Worm (Caenorhabditis elegans) whole organism, early embryonic: ENCODE results near the gene nlp-29.

Experiments used
- B0310.2 ChIP-seq: sonication (generic microtip); optimal IDR thresholded peaks from 2 replicates; lab custom pipeline; 2016; ENCODE audit warnings: mild to moderate bottlenecking, missing genetic modification characterization, missing compliant biosample characterization
- F13C5.2 ChIP-seq: sonication (generic microtip); optimal IDR thresholded peaks from 2 replicates; lab custom pipeline; 2017; ENCODE audit warnings: mild to moderate bottlenecking, missing genetic modification characterization, inconsistent platforms, missing compliant biosample characterization
- aly-1 ChIP-seq: sonication (generic microtip); optimal IDR thresholded peaks from 2 replicates; lab custom pipeline; 2016; ENCODE audit warnings: missing genetic modification characterization, missing compliant biosample characterization
- ama-1 ChIP-seq: fragments of 150-350 bp; optimal IDR thresholded peaks from 2 replicates; lab custom pipeline; 2014
- ceh-13 ChIP-seq: fragments of 200-800 bp; sonication (Bioruptor generic); optimal IDR thresholded peaks from 2 replicates; lab custom pipeline; 2018; ENCODE audit warnings: mild to moderate bottlenecking, missing genetic modification characterization, missing compliant biosample characterization
- ceh-36 ChIP-seq: sonication (generic microtip); optimal IDR thresholded peaks from 2 replicates; lab custom pipeline; 2016; ENCODE audit warnings: missing genetic modification characterization, inconsistent platforms, missing compliant biosample characterization
- ets-7 ChIP-seq: sonication (generic microtip); optimal IDR thresholded peaks from 2 replicates; lab custom pipeline; 2016; ENCODE audit warnings: missing genotype, missing genetic modification characterization, missing compliant biosample characterization
- flt-1 ChIP-seq: fragments of 200-800 bp; sonication (Bioruptor generic); IDR thresholded peaks from 2 replicates; pipeline ENCODE4 v1.3.6; 2022; ENCODE audit warnings: missing genetic modification characterization, missing compliant biosample characterization
- hmbx-1 ChIP-seq: sonication (generic microtip); optimal IDR thresholded peaks from 2 replicates; lab custom pipeline; 2016; ENCODE audit warnings: mild to moderate bottlenecking, missing genetic modification characterization, missing compliant biosample characterization
- hmg-4 ChIP-seq: fragments of 200-800 bp; sonication (Bioruptor generic); optimal IDR thresholded peaks from 2 replicates; lab custom pipeline; 2018; ENCODE audit warnings: mild to moderate bottlenecking, missing genetic modification characterization, missing compliant biosample characterization
- hnd-1 ChIP-seq: sonication (generic microtip); optimal IDR thresholded peaks from 2 replicates; lab custom pipeline; 2016; ENCODE audit warnings: missing genetic modification characterization, missing compliant biosample characterization
- pes-1 ChIP-seq: fragments of 200-800 bp; sonication (Bioruptor generic); IDR thresholded peaks from 2 replicates; pipeline ENCODE4 v1.3.6; 2022; ENCODE audit warnings: missing genetic modification reagents, missing genetic modification characterization, missing compliant biosample characterization
- scrt-1 ChIP-seq: fragments of 200-800 bp; sonication (Bioruptor generic); IDR thresholded peaks from 2 replicates; pipeline ENCODE4 v1.3.6; 2022; ENCODE audit warnings: missing genetic modification characterization, missing compliant biosample characterization
- sea-1 ChIP-seq: fragments of 200-800 bp; sonication (Bioruptor generic); conservative IDR thresholded peaks from 2 replicates; pipeline ENCODE4 v1.3.6; 2022; ENCODE audit warnings: missing genetic modification characterization, missing compliant biosample characterization
- tbx-11 ChIP-seq: fragments of 200-800 bp; sonication (Bioruptor generic); IDR thresholded peaks from 2 replicates; pipeline ENCODE4 v1.3.6; 2022; ENCODE audit warnings: missing genetic modification characterization, missing compliant biosample characterization
- tbx-37 ChIP-seq: fragments of 200-800 bp; sonication (Bioruptor generic); conservative IDR thresholded peaks from 2 replicates; pipeline ENCODE4 v1.3.6; 2022; ENCODE audit warnings: missing genetic modification reagents, missing genetic modification characterization, missing compliant biosample characterization
- tra-4 ChIP-seq: sonication (generic microtip); optimal IDR thresholded peaks from 2 replicates; lab custom pipeline; 2017; ENCODE audit warnings: missing genetic modification characterization, missing compliant biosample characterization

Gene nlp-29

DNA sequence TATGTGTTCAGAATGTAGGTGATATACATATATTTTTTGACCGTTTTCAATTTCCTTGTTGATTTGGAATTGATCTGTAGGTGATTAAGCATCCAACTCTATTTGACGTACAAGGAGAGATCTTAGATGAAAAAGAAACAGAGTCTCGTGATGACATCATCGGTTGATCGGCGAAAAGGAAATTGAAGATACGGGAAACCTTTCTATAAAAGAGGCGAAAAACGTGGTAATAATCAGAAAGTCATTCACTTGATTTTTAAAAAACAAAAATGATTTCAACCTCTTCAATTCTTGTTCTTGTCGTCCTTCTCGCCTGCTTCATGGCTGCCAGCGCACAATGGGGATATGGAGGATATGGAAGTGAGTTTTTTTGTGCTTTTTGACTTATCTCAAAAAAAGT lies at the start of gene nlp-29:
Gene nlp-29 (plus strand): TSS at position 248 of the 400 bp plus-strand sequence.
- no peak for TF ChIP-seq hmbx-1
- no peak for TF ChIP-seq sea-1 (GFP tag; lab: Robert Waterston, UW)
- no peak for TF ChIP-seq tra-4 (tag; lab: Kevin White, UChicago)
- TF ChIP-seq F13C5.2 (tag; lab: Kevin White, UChicago) = no peak
- TF ChIP-seq ama-1 (lab: Kevin White, UChicago) = no peak
- no peak for TF ChIP-seq tbx-37 (GFP tag; lab: Robert Waterston, UW)
- TF ChIP-seq hnd-1 = no peak
- TF ChIP-seq tbx-11 (GFP tag; lab: Robert Waterston, UW) = no peak
- no peak for TF ChIP-seq ceh-36 (tag; lab: Kevin White, UChicago)
- no peak for TF ChIP-seq B0310.2 (tag; lab: Kevin White, UChicago)
- no peak for TF ChIP-seq ceh-13
- no peak for TF ChIP-seq hmg-4 (GFP tag; lab: Kevin White, UChicago)

DNA sequence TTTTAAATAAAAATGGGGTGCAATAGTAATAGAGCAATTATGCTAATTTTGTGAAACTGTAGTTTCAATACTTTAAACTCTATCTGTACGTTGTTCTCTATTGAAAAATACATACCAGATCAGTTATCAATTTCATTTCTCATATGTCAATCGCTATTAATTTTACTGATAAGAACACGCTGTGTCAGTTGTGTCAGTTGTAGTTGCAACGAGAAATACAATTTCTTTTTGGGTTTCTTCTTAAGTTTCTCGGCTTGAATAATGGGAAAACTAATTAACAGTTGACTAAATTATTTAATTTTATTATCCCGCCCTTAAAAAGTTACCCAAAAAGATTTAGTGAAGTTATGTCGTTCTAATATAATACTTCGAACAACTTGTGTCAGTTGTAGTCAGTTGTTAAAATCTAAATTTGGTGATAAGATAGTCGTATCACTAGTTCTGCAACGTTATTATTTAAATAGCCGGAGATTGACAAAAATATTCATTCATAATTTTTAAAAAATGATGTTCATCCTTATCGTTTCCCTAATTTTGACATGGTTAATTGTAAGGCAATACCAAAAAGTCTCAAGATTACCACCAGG lies 48.2 kb upstream of the nlp-29 start, which contains the start of gene cyp-35A5:
Gene cyp-35A5 (plus strand): TSS at position 435 of the 587 bp plus-strand sequence.
- TF ChIP-seq pes-1 (GFP tag; lab: Robert Waterston, UW) = no peak
- no peak for TF ChIP-seq F13C5.2 (tag; lab: Kevin White, UChicago)
- TF ChIP-seq ama-1 (lab: Kevin White, UChicago) = no peak
- TF ChIP-seq aly-1 = no peak
- no peak for TF ChIP-seq hmbx-1
- TF ChIP-seq ceh-36 (tag; lab: Kevin White, UChicago) = no peak
- TF ChIP-seq flt-1 (GFP tag; lab: Robert Waterston, UW) = no peak
- no peak for TF ChIP-seq B0310.2 (tag; lab: Kevin White, UChicago)
- no peak for TF ChIP-seq scrt-1 (GFP tag; lab: Robert Waterston, UW)
- no peak for TF ChIP-seq sea-1 (GFP tag; lab: Robert Waterston, UW)
- no peak for TF ChIP-seq tra-4 (tag; lab: Kevin White, UChicago)
- no peak for TF ChIP-seq tbx-11 (GFP tag; lab: Robert Waterston, UW)
- no peak for TF ChIP-seq ceh-13
- TF ChIP-seq ets-7 (tag; lab: Kevin White, UChicago) = no peak
- no peak for TF ChIP-seq hnd-1
- TF ChIP-seq hmg-4 (GFP tag; lab: Kevin White, UChicago) = no peak
- no peak for TF ChIP-seq tbx-37 (GFP tag; lab: Robert Waterston, UW)

DNA sequence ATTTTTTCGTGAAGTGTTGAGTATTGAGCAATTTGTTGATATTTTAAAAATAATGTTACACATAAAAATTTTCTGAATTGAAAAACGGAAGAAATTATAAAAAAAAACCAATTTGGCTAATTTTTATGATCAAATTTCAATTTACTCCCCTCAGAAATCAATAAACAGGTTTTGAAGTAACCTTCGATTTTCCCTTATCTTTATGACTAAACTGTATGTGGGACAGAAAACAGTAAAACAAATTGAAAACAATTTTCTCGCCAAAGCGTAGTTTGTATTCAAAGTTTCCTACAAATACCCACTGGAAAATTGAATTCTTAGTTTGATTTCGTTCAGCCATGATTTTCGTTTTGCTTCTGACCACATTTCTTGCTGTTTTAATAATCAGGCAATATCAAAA lies 45.4 kb upstream of the nlp-29 start, which contains the start of gene cyp-35B1:
Gene cyp-35B1 (plus strand): TSS at position 244 of the 400 bp plus-strand sequence.
- TF ChIP-seq ceh-36 (tag; lab: Kevin White, UChicago) = no peak
- TF ChIP-seq hmbx-1 = no peak
- no peak for TF ChIP-seq hmg-4 (GFP tag; lab: Kevin White, UChicago)
- TF ChIP-seq tra-4 (tag; lab: Kevin White, UChicago) = no peak
- no peak for TF ChIP-seq ama-1 (lab: Kevin White, UChicago)
- no peak for TF ChIP-seq hnd-1
- TF ChIP-seq F13C5.2 (tag; lab: Kevin White, UChicago) = no peak
- TF ChIP-seq scrt-1 (GFP tag; lab: Robert Waterston, UW) = no peak
- no peak for TF ChIP-seq tbx-37 (GFP tag; lab: Robert Waterston, UW)

DNA sequence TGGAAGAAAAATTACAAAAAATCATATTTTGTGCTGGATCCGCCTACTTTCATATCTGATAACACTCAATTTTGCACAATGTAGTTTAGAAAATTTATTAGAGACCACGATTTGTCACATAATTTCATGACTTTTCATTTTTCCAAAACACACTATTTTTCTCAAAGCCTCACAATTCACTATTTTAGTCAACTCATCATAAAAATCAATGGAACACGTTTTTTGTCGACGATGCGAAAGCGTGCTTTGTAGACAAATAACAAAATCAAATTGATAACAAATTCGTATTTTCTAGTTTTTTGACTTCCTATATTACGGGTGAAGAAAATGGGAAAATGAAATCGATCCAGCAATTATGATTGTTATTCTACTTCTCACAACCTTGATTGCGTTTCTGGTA lies 42.4 kb upstream of the nlp-29 start, which contains the start of gene cyp-35B2:
Gene cyp-35B2 (plus strand): TSS at position 301 of the 400 bp plus-strand sequence.
- TF ChIP-seq pes-1 (GFP tag; lab: Robert Waterston, UW) (no peak), F13C5.2 (tag; lab: Kevin White, UChicago) (no peak), hmbx-1 (no peak), tra-4 (tag; lab: Kevin White, UChicago) (no peak), sea-1 (GFP tag; lab: Robert Waterston, UW) (no peak), aly-1 (no peak), scrt-1 (GFP tag; lab: Robert Waterston, UW) (no peak), ceh-36 (tag; lab: Kevin White, UChicago) (no peak), ama-1 (lab: Kevin White, UChicago) (no peak), hnd-1 (no peak), tbx-11 (GFP tag; lab: Robert Waterston, UW) (no peak), flt-1 (GFP tag; lab: Robert Waterston, UW) (no peak)

DNA sequence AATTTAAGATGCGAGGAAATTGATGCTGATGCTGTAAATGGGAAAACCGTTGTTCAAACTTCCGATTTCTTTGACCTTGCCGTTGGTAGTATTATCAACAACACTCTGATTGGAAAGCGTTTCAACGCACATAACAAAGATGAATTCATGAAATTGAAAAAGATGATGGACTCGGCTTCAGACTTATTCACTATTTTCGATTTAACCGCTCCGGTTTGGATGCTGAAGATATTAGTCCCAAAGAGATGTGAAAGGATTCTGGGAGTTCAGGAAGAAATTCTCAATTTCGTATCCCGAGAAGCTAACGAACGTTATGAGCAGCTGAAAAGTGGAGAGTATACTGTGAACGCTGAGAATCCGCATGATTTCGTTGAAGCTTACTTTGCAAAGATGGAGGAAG lies 40.9 kb upstream of the nlp-29 start:
- TF ChIP-seq ceh-13 (no peak), flt-1 (GFP tag; lab: Robert Waterston, UW) (no peak), tbx-37 (GFP tag; lab: Robert Waterston, UW) (no peak), ets-7 (tag; lab: Kevin White, UChicago) (no peak), aly-1 (no peak), ceh-36 (tag; lab: Kevin White, UChicago) (no peak), scrt-1 (GFP tag; lab: Robert Waterston, UW) (no peak), ama-1 (lab: Kevin White, UChicago) (no peak), hnd-1 (no peak)

DNA sequence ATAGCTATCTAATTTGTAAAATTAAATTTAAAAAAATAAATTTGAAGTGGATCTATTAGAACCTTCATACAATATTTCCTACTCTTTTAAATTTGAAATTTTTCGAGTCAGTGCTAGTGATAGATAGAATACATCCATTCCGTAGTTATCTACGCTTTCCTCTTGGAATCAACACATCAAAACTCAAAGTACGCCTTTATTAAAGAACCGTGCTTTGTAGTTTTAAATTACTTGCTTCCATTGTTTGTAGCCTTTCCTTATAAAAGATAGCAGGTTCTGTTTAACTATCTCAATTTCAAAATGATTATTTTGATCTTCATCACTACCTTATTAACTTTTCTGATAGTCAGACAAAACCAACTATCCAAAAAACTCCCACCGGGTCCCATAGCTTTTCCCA lies 39.2 kb upstream of the nlp-29 start, which contains the start of gene cyp-35B3:
Gene cyp-35B3 (plus strand): TSS at position 301 of the 400 bp plus-strand sequence.
- TF ChIP-seq sea-1 (GFP tag; lab: Robert Waterston, UW) (no peak), aly-1 (no peak), B0310.2 (tag; lab: Kevin White, UChicago) (no peak), tbx-11 (GFP tag; lab: Robert Waterston, UW) (no peak), scrt-1 (GFP tag; lab: Robert Waterston, UW) (no peak), ceh-13 (no peak), F13C5.2 (tag; lab: Kevin White, UChicago) (no peak), hnd-1 (no peak), tbx-37 (GFP tag; lab: Robert Waterston, UW) (no peak)

DNA sequence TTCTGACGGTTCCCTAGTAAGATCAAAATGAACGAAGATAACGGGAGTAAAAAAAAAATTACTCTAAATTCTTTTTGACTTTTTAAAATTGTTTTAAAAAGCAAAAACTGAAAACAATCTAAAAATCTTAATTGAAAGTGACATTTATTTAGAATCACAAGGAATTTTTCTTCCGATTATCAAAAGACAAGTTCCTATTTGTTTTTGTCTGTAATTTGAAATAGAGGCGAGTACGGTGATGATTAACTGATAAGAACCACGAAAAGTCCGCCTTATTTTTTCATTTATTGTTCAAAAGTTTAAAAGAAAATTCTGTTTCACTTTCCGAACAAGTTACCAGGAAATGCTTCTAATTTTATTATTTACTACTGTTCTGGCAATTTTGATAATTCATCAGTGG lies 34.5 kb upstream of the nlp-29 start, which contains the start of gene dach-1:
Gene dach-1 (plus strand): TSS at position 301 of the 400 bp plus-strand sequence.
- TF ChIP-seq ama-1 (lab: Kevin White, UChicago) = no peak
